ENCODE assay signal across 7 worm cellular contexts in the genomic region with DNA sequence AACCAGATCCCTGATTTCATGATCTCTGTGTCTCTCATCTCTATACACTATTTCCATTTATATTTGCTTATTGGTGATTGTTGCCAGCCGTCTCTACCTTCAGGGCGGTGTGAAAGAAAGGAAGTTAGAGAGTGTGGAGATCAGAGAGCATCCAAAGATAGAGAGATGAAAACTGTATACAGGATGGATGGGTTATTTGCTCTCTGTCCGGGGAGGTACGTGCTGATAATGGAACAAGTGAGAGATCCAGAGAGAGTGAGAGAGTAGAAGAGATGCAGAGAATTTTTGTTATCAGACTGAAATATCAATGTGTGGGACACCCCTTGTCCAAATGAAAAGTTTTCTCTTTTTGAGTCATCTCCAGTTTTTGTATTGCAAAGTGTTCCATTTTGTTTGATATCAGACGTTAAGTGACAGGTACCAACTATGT.
TF ChIP-seq lines count a peak whose summit lies in the region.

No protein-coding gene starts in this region.

TF ChIP-seq in whole organism, L1 larva, 84 proteins besides CTCF, POLR2A, EP300 and RAD21 (continues in another document):
- TF ChIP-seq nhr-20 (tag; optimal IDR thresholded peaks at IDR 0.05; lab: Kevin White, UChicago) (peak; percentile 37), sptf-1 (tag; optimal IDR thresholded peaks at IDR 0.05; lab: Kevin White, UChicago) (no peak), lin-35 (GFP tag; optimal IDR thresholded peaks at IDR 0.05; lab: Kevin White, UChicago) (peak in 1 of 2 experiments; percentile 48), nhr-71 (tag; optimal IDR thresholded peaks at IDR 0.05; lab: Kevin White, UChicago) (no peak), sup-37 (GFP tag; optimal IDR thresholded peaks at IDR 0.05; lab: Kevin White, UChicago) (peak; percentile 6), lsy-2 (tag; optimal IDR thresholded peaks at IDR 0.05; lab: Kevin White, UChicago) (peak in 1 of 2 experiments; percentile 20), tbx-2 (tag; optimal IDR thresholded peaks at IDR 0.05; lab: Kevin White, UChicago) (peak; percentile 63), nhr-77 (tag; optimal IDR thresholded peaks at IDR 0.05; lab: Kevin White, UChicago) (peak; percentile 76), ztf-11 (tag; optimal IDR thresholded peaks at IDR 0.05; lab: Kevin White, UChicago) (no peak), pqm-1 (tag; optimal IDR thresholded peaks at IDR 0.05; lab: Kevin White, UChicago) (peak; percentile 28), mdl-1 (tag; optimal IDR thresholded peaks at IDR 0.05; lab: Kevin White, UChicago) (peak in 1 of 2 experiments; percentile 25), ceh-82 (tag; optimal IDR thresholded peaks at IDR 0.05; lab: Kevin White, UChicago) (peak in 1 of 3 experiments; percentile 1)

TF ChIP-seq in whole organism, L2 larva, 48 proteins besides CTCF, POLR2A, EP300 and RAD21:
- peak; percentile 33 for TF ChIP-seq gmeb-1 (tag; optimal IDR thresholded peaks at IDR 0.05; lab: Kevin White, UChicago)
- peak; percentile 84 for TF ChIP-seq F13H6.1 (tag; optimal IDR thresholded peaks at IDR 0.05; lab: Kevin White, UChicago)
- peak; percentile 17 for TF ChIP-seq nhr-129 (tag; optimal IDR thresholded peaks at IDR 0.05; lab: Kevin White, UChicago)
- TF ChIP-seq zag-1 (tag; optimal IDR thresholded peaks at IDR 0.05; lab: Kevin White, UChicago): no peak
- no peak for TF ChIP-seq mdl-1 (tag; optimal IDR thresholded peaks at IDR 0.05; lab: Kevin White, UChicago)
- peak; percentile 97 for TF ChIP-seq fos-1 (tag; optimal IDR thresholded peaks at IDR 0.05; lab: Kevin White, UChicago)
- TF ChIP-seq crh-2 (tag; optimal IDR thresholded peaks at IDR 0.05; lab: Kevin White, UChicago): peak; percentile 46
- TF ChIP-seq sma-9 (GFP tag; optimal IDR thresholded peaks at IDR 0.05; lab: Kevin White, UChicago): peak; percentile 50
- no peak for TF ChIP-seq sma-9 (tag; optimal IDR thresholded peaks at IDR 0.05; lab: Kevin White, UChicago)
- TF ChIP-seq sma-3 (GFP tag; optimal IDR thresholded peaks at IDR 0.05; lab: Kevin White, UChicago): peak; percentile 22

TF ChIP-seq in whole organism, L3 larva, 47 proteins besides CTCF, POLR2A, EP300 and RAD21:
- TF ChIP-seq skn-1 (tag; optimal IDR thresholded peaks at IDR 0.05; lab: Kevin White, UChicago): peak; percentile 42
- TF ChIP-seq ZK546.5 (tag; optimal IDR thresholded peaks at IDR 0.05; lab: Kevin White, UChicago): no peak
- peak; percentile 95 for TF ChIP-seq pha-4 (tag; optimal IDR thresholded peaks at IDR 0.05; lab: Kevin White, UChicago)
- peak; percentile 98 for TF ChIP-seq elt-2 (tag; optimal IDR thresholded peaks at IDR 0.05; lab: Kevin White, UChicago)
- TF ChIP-seq fos-1 (tag; optimal IDR thresholded peaks at IDR 0.05; lab: Kevin White, UChicago): peak; percentile 53
- TF ChIP-seq pqm-1 (tag; optimal IDR thresholded peaks at IDR 0.05; lab: Kevin White, UChicago): peak; percentile 93
- no peak for TF ChIP-seq nfya-1 (tag; optimal IDR thresholded peaks at IDR 0.05; lab: Kevin White, UChicago; ENCODE audit: insufficient read depth)
- no peak for TF ChIP-seq fkh-2 (tag; optimal IDR thresholded peaks at IDR 0.05; lab: Kevin White, UChicago)
- peak; percentile 78 for TF ChIP-seq jun-1 (tag; optimal IDR thresholded peaks at IDR 0.05; lab: Kevin White, UChicago)

TF ChIP-seq in whole organism, L4 larva, 104 proteins besides CTCF, POLR2A, EP300 and RAD21 (continues in another document):
- no peak for TF ChIP-seq F26F4.8 (GFP tag; conservative IDR thresholded peaks at IDR 0.05; lab: Robert Waterston, UW)
- no peak for TF ChIP-seq daf-8 (GFP tag; IDR thresholded peaks at IDR 0.05; lab: Robert Waterston, UW)
- TF ChIP-seq ztf-7 (tag; optimal IDR thresholded peaks at IDR 0.05; lab: Kevin White, UChicago): no peak
- peak; percentile 55 for TF ChIP-seq mxl-3 (GFP tag; optimal IDR thresholded peaks at IDR 0.05; lab: Kevin White, UChicago)
- no peak for TF ChIP-seq snpc-4 (tag; optimal IDR thresholded peaks at IDR 0.05; lab: Kevin White, UChicago)
- no peak for TF ChIP-seq snpc-1.2 (GFP tag; IDR thresholded peaks at IDR 0.05; lab: Robert Waterston, UW)
- TF ChIP-seq rbr-2 (tag; optimal IDR thresholded peaks at IDR 0.05; lab: Kevin White, UChicago): no peak
- no peak; the same call in 1 of the 2 replicates for TF ChIP-seq lin-38 (GFP tag; IDR thresholded peaks at IDR 0.05; lab: Robert Waterston, UW)
- no peak for TF ChIP-seq ceh-32 (tag; optimal IDR thresholded peaks at IDR 0.05; lab: Kevin White, UChicago; ENCODE audit: poor library complexity)
- TF ChIP-seq dpl-1 (GFP tag; optimal IDR thresholded peaks at IDR 0.05; lab: Kevin White, UChicago): no peak
- TF ChIP-seq dmd-9 (GFP tag; IDR thresholded peaks at IDR 0.05; lab: Robert Waterston, UW): no peak
- TF ChIP-seq ztf-11 (tag; optimal IDR thresholded peaks at IDR 0.05; lab: Kevin White, UChicago): no peak
- TF ChIP-seq nhr-10 (tag; optimal IDR thresholded peaks at IDR 0.05; lab: Kevin White, UChicago): peak; percentile 39
- no peak for TF ChIP-seq lin-15B (tag; optimal IDR thresholded peaks at IDR 0.05; lab: Kevin White, UChicago)

TF ChIP-seq in whole organism, late embryonic, 69 proteins besides CTCF, POLR2A, EP300 and RAD21:
- TF ChIP-seq elt-2 (tag; optimal IDR thresholded peaks at IDR 0.05; lab: Kevin White, UChicago) (peak; percentile 77), hlh-8 (tag; optimal IDR thresholded peaks at IDR 0.05; lab: Kevin White, UChicago) (no peak), dve-1 (tag; optimal IDR thresholded peaks at IDR 0.05; lab: Kevin White, UChicago) (peak; percentile 63)

TF ChIP-seq in whole organism, mixed stage, embryonic, 35 proteins besides CTCF, POLR2A, EP300 and RAD21:
- peak; percentile 24 for TF ChIP-seq pha-4 (tag; optimal IDR thresholded peaks at IDR 0.05; lab: Kevin White, UChicago)
- TF ChIP-seq elt-3 (tag; optimal IDR thresholded peaks at IDR 0.05; lab: Kevin White, UChicago): no peak
TF ChIP-seq in whole organism, mixed stage, embryonic: peak in this region for 1.

TF ChIP-seq in whole organism, young adult, 124 proteins besides CTCF, POLR2A, EP300 and RAD21:
- TF ChIP-seq nhr-90 (tag; optimal IDR thresholded peaks at IDR 0.05; lab: Kevin White, UChicago) (peak; percentile 50), egl-44 (GFP tag; IDR thresholded peaks at IDR 0.05; lab: Robert Waterston, UW) (0 out of 2 replicates have a peak, but pooled peaks have one; percentile 20), cebp-1 (GFP tag; IDR thresholded peaks at IDR 0.05; lab: Robert Waterston, UW) (0 out of 2 replicates have a peak, but pooled peaks have one; percentile 27), cebp-1 (tag; optimal IDR thresholded peaks at IDR 0.05; lab: Kevin White, UChicago) (no peak), hlh-12 (tag; optimal IDR thresholded peaks at IDR 0.05; lab: Kevin White, UChicago) (no peak), ztf-22 (GFP tag; optimal IDR thresholded peaks at IDR 0.05; lab: Kevin White, UChicago) (peak; percentile 62), ets-4 (GFP tag; optimal IDR thresholded peaks at IDR 0.05; lab: Kevin White, UChicago) (peak; percentile 52), nhr-80 (tag; optimal IDR thresholded peaks at IDR 0.05; lab: Kevin White, UChicago) (peak; percentile 98), aptf-2 (GFP tag; conservative IDR thresholded peaks at IDR 0.05; lab: Robert Waterston, UW) (no peak), hmg-1.2 (GFP tag; IDR thresholded peaks at IDR 0.05; lab: Robert Waterston, UW) (peak; percentile 50), unc-62 (GFP tag; optimal IDR thresholded peaks at IDR 0.05; lab: Kevin White, UChicago) (peak; percentile 52), nfya-1 (tag; optimal IDR thresholded peaks at IDR 0.05; lab: Kevin White, UChicago; ENCODE audit: borderline replicate concordance, insufficient read depth) (no peak)
TF ChIP-seq in whole organism, young adult: peak in this region for 8.
